Worm (Caenorhabditis elegans): ENCODE measurements around the gene R13A5.10.

Gene R13A5.10

ce11 chrIII:7570083-7570695 lies 12.6 kb downstream of the R13A5.10 start, which contains the start of gene R13A5.7 (continued):
- TF ChIP-seq snpc-4 (tag; optimal IDR thresholded peaks at IDR 0.05) (no peak), ZK337.2 (GFP tag; IDR thresholded peaks at IDR 0.05) (no peak), nhr-102 (tag; optimal IDR thresholded peaks at IDR 0.05) (peak; percentile 68), egl-43 (GFP tag; IDR thresholded peaks at IDR 0.05) (no peak; the same call in 1 of the 2 replicates), ceh-28 (tag; optimal IDR thresholded peaks at IDR 0.05) (no peak)

ce11 chrIII:7566098-7566497 lies 16.7 kb downstream of the R13A5.10 start, which contains the start of gene ttr-32:
TSS of gene ttr-32 (plus strand) at chrIII:7566411.
- TF ChIP-seq jun-1 (tag; optimal IDR thresholded peaks at IDR 0.05), result no peak
- no peak for TF ChIP-seq D1046.2 (GFP tag; IDR thresholded peaks at IDR 0.05)
- TF ChIP-seq F37D6.2 (tag; optimal IDR thresholded peaks at IDR 0.05), result no peak
- no peak for TF ChIP-seq ZK337.2 (GFP tag; IDR thresholded peaks at IDR 0.05)
- no peak for TF ChIP-seq F49E8.2 (tag; optimal IDR thresholded peaks at IDR 0.05; ENCODE audit: borderline replicate concordance)
- no peak for TF ChIP-seq set-16 (GFP tag; IDR thresholded peaks at IDR 0.05)
- no peak for TF ChIP-seq ceh-20 (GFP tag; IDR thresholded peaks at IDR 0.05)
- TF ChIP-seq pha-4 (GFP tag; IDR thresholded peaks at IDR 0.05), result no peak
- no peak for TF ChIP-seq pha-4 (tag; optimal IDR thresholded peaks at IDR 0.05)
- no peak for TF ChIP-seq lin-13 (GFP tag; optimal IDR thresholded peaks at IDR 0.05)
- no peak for TF ChIP-seq daf-12 (tag; optimal IDR thresholded peaks at IDR 0.05)
- TF ChIP-seq R02D3.7 (tag; optimal IDR thresholded peaks at IDR 0.05), result no peak
- TF ChIP-seq unc-39 (tag; optimal IDR thresholded peaks at IDR 0.05), result no peak
- no peak for TF ChIP-seq nhr-10 (tag; optimal IDR thresholded peaks at IDR 0.05)
- TF ChIP-seq mxl-2 (GFP tag; conservative IDR thresholded peaks at IDR 0.05), result no peak

ce11 chrIII:7565247-7565646 lies 17.5 kb downstream of the R13A5.10 start, which contains the start of gene ttr-8:
TSS of gene ttr-8 (minus strand) at chrIII:7565347.
- TF ChIP-seq T26A8.4 (GFP tag; IDR thresholded peaks at IDR 0.05), result no peak

- TF ChIP-seq dmd-6 (GFP tag; IDR thresholded peaks at IDR 0.05), result no peak
- TF ChIP-seq D1046.2 (GFP tag; IDR thresholded peaks at IDR 0.05), result no peak
- TF ChIP-seq hmg-1.1 (GFP tag; IDR thresholded peaks at IDR 0.05), result no peak
- no peak for TF ChIP-seq dmd-8 (GFP tag; IDR thresholded peaks at IDR 0.05)
- no peak for TF ChIP-seq spr-1 (tag; optimal IDR thresholded peaks at IDR 0.05)
- TF ChIP-seq nhr-111 (GFP tag; optimal IDR thresholded peaks at IDR 0.05), result no peak
- no peak for TF ChIP-seq arid-1 (GFP tag; conservative IDR thresholded peaks at IDR 0.05)
- TF ChIP-seq ceh-44 (GFP tag; IDR thresholded peaks at IDR 0.05), result no peak
- TF ChIP-seq ces-1 (GFP tag; optimal IDR thresholded peaks at IDR 0.05), result no peak
- TF ChIP-seq mep-1 (tag; optimal IDR thresholded peaks at IDR 0.05), result no peak
- TF ChIP-seq lsy-2 (tag; optimal IDR thresholded peaks at IDR 0.05), result no peak
- TF ChIP-seq nhr-42 (GFP tag; IDR thresholded peaks at IDR 0.05), result no peak
- TF ChIP-seq pqm-1 (tag; optimal IDR thresholded peaks at IDR 0.05), result no peak
- no peak for TF ChIP-seq zip-11 (GFP tag; IDR thresholded peaks at IDR 0.05)
- TF ChIP-seq egl-43 (GFP tag; IDR thresholded peaks at IDR 0.05), result no peak
- TF ChIP-seq daf-12 (tag; optimal IDR thresholded peaks at IDR 0.05), result no peak
- no peak for TF ChIP-seq nhr-41 (GFP tag; IDR thresholded peaks at IDR 0.05)
- no peak for TF ChIP-seq jun-1 (tag; optimal IDR thresholded peaks at IDR 0.05)
- no peak for TF ChIP-seq ZK546.5 (tag; optimal IDR thresholded peaks at IDR 0.05)
Measured at ce11 chrIII:7561872-7562271, 20.9 kb downstream of the R13A5.10 start, which contains the start of gene lgc-12. TSS of gene lgc-12 (plus strand) at chrIII:7562172.

Measured in whole organism, L4 larva.